Worm (Caenorhabditis elegans) whole organism, late embryonic: ENCODE results near the gene amt-4.

ENCODE experiments used
- C08G9.2 ChIP-seq: sonication (generic microtip); optimal IDR thresholded peaks from 2 replicates; lab custom pipeline; 2016; ENCODE audit warnings: mild to moderate bottlenecking, missing genetic modification characterization, moderate library complexity, missing compliant biosample characterization
- C38D4.7 ChIP-seq: fragments of 200-800 bp; sonication (Bioruptor generic); optimal IDR thresholded peaks from 2 replicates; lab custom pipeline; 2018; ENCODE audit warnings: mild to moderate bottlenecking, missing genetic modification characterization, moderate library complexity, missing compliant biosample characterization
- K02D7.2 ChIP-seq: sonication (generic microtip); optimal IDR thresholded peaks from 2 replicates; lab custom pipeline; 2017; ENCODE audit warnings: mild to moderate bottlenecking, missing genetic modification characterization, missing compliant biosample characterization
- K09A11.1 ChIP-seq: sonication (generic microtip); optimal IDR thresholded peaks from 2 replicates; lab custom pipeline; 2017; ENCODE audit warnings: antibody characterized with exemption, mild to moderate bottlenecking, missing genetic modification characterization, missing compliant biosample characterization; ENCODE audit not compliant: insufficient read depth
- T23F11.4 ChIP-seq: fragments of 200-800 bp; sonication (Bioruptor generic); optimal IDR thresholded peaks from 2 replicates; lab custom pipeline; 2018; ENCODE audit warnings: mild to moderate bottlenecking, missing genetic modification characterization, missing compliant biosample characterization
- ahr-1 ChIP-seq: sonication (generic microtip); optimal IDR thresholded peaks from 2 replicates; lab custom pipeline; 2016; ENCODE audit warnings: missing genetic modification characterization, missing compliant biosample characterization
- ama-1 ChIP-seq: fragments of 150-350 bp; optimal IDR thresholded peaks from 2 replicates; lab custom pipeline; 2014
- ceh-14 ChIP-seq: sonication (generic microtip); optimal IDR thresholded peaks from 2 replicates; lab custom pipeline; 2016; ENCODE audit warnings: missing genotype, missing genetic modification characterization, missing compliant biosample characterization
- ceh-19 ChIP-seq: fragments of 200-800 bp; sonication (Bioruptor generic); optimal IDR thresholded peaks from 2 replicates; lab custom pipeline; 2018; ENCODE audit warnings: mild to moderate bottlenecking, missing genetic modification characterization, missing compliant biosample characterization
- ceh-2 ChIP-seq: sonication (generic microtip); optimal IDR thresholded peaks from 2 replicates; lab custom pipeline; 2016; ENCODE audit warnings: missing genotype, missing genetic modification characterization, missing compliant biosample characterization
- ceh-24 ChIP-seq: sonication (generic microtip); optimal IDR thresholded peaks from 2 replicates; lab custom pipeline; 2016; ENCODE audit warnings: mild to moderate bottlenecking, missing genetic modification characterization, missing compliant biosample characterization
- ceh-30 ChIP-seq: fragments of 150-350 bp; optimal IDR thresholded peaks from 2 replicates; lab custom pipeline; 2014; ENCODE audit warnings: missing biosample characterization, missing genetic modification characterization
- ceh-34 ChIP-seq: sonication (generic microtip); optimal IDR thresholded peaks from 2 replicates; lab custom pipeline; 2016; ENCODE audit warnings: mild to moderate bottlenecking, missing genetic modification characterization, missing compliant biosample characterization
- ceh-48 ChIP-seq: sonication (generic microtip); optimal IDR thresholded peaks from 2 replicates; lab custom pipeline; 2016; ENCODE audit warnings: missing genetic modification characterization, inconsistent platforms, missing compliant biosample characterization
- ceh-9 ChIP-seq: sonication (generic microtip); optimal IDR thresholded peaks from 2 replicates; lab custom pipeline; 2016; ENCODE audit warnings: mild to moderate bottlenecking, missing genetic modification characterization, inconsistent platforms, missing compliant biosample characterization
- che-1 ChIP-seq: sonication (generic microtip); optimal IDR thresholded peaks from 2 replicates; lab custom pipeline; 2016; ENCODE audit warnings: mild to moderate bottlenecking, missing genetic modification characterization, missing compliant biosample characterization
- dmd-4 ChIP-seq: sonication (generic microtip); optimal IDR thresholded peaks from 2 replicates; lab custom pipeline; 2016; ENCODE audit warnings: borderline replicate concordance, missing genetic modification characterization, missing compliant biosample characterization
- dve-1 ChIP-seq: sonication (generic microtip); optimal IDR thresholded peaks from 2 replicates; lab custom pipeline; 2017; ENCODE audit warnings: antibody characterized with exemption, mild to moderate bottlenecking, missing genetic modification characterization, missing compliant biosample characterization
- elt-4 ChIP-seq: sonication (generic microtip); optimal IDR thresholded peaks from 2 replicates; lab custom pipeline; 2016; ENCODE audit warnings: missing genetic modification characterization, missing compliant biosample characterization
- ets-4 ChIP-seq: sonication (generic microtip); optimal IDR thresholded peaks from 2 replicates; lab custom pipeline; 2016; ENCODE audit warnings: missing genetic modification characterization, missing compliant biosample characterization
- fkh-10 ChIP-seq: fragments of 150-350 bp; optimal IDR thresholded peaks from 2 replicates; lab custom pipeline; 2014; ENCODE audit warnings: missing biosample characterization, missing genetic modification reagents, missing genetic modification characterization
- fkh-6 ChIP-seq: sonication (generic microtip); optimal IDR thresholded peaks from 2 replicates; lab custom pipeline; 2016; ENCODE audit warnings: missing genetic modification characterization, missing compliant biosample characterization
- hlh-13 ChIP-seq: fragments of 200-800 bp; sonication (Bioruptor generic); optimal IDR thresholded peaks from 2 replicates; lab custom pipeline; 2018; ENCODE audit warnings: mild to moderate bottlenecking, missing genetic modification characterization, missing compliant biosample characterization
- hlh-15 ChIP-seq: sonication (generic microtip); optimal IDR thresholded peaks from 2 replicates; lab custom pipeline; 2016; ENCODE audit warnings: missing genetic modification characterization, missing compliant biosample characterization
- hlh-6 ChIP-seq: sonication (generic microtip); optimal IDR thresholded peaks from 2 replicates; lab custom pipeline; 2016; ENCODE audit warnings: missing genotype, missing genetic modification characterization, missing compliant biosample characterization
- lin-11 ChIP-seq: fragments of 200-800 bp; sonication (Bioruptor generic); optimal IDR thresholded peaks from 2 replicates; lab custom pipeline; 2018; ENCODE audit warnings: mild to moderate bottlenecking, missing genetic modification characterization, missing compliant biosample characterization
- madf-2 ChIP-seq: sonication (generic microtip); optimal IDR thresholded peaks from 2 replicates; lab custom pipeline; 2017; ENCODE audit warnings: missing genetic modification characterization, missing compliant biosample characterization
- nfya-1 ChIP-seq: sonication (generic microtip); optimal IDR thresholded peaks from 2 replicates; lab custom pipeline; 2017; ENCODE audit warnings: missing genetic modification characterization, mild to moderate bottlenecking, missing compliant biosample characterization, antibody characterized with exemption, moderate library complexity
- nhr-232 ChIP-seq: sonication (generic microtip); optimal IDR thresholded peaks from 2 replicates; lab custom pipeline; 2016; ENCODE audit warnings: missing genetic modification characterization, missing compliant biosample characterization
- npax-4 ChIP-seq: sonication (generic microtip); optimal IDR thresholded peaks from 2 replicates; lab custom pipeline; 2016; ENCODE audit warnings: missing genetic modification characterization, missing compliant biosample characterization
- odd-2 ChIP-seq: sonication (generic microtip); optimal IDR thresholded peaks from 2 replicates; lab custom pipeline; 2017; ENCODE audit warnings: antibody characterized with exemption, mild to moderate bottlenecking, missing genetic modification characterization, missing compliant biosample characterization
- pag-3 ChIP-seq: sonication (generic microtip); optimal IDR thresholded peaks from 2 replicates; lab custom pipeline; 2016; ENCODE audit warnings: missing compliant biosample characterization, missing genetic modification characterization, borderline replicate concordance
- pat-9 ChIP-seq: fragments of 200-800 bp; sonication (Bioruptor generic); optimal IDR thresholded peaks from 2 replicates; lab custom pipeline; 2018; ENCODE audit warnings: mild to moderate bottlenecking, missing genetic modification characterization, moderate library complexity, missing compliant biosample characterization
- pax-1 ChIP-seq: fragments of 150-350 bp; optimal IDR thresholded peaks from 2 replicates; lab custom pipeline; 2014; ENCODE audit warnings: missing biosample characterization, missing genetic modification characterization
- pha-2 ChIP-seq: sonication (generic microtip); optimal IDR thresholded peaks from 2 replicates; lab custom pipeline; 2017; ENCODE audit warnings: mild to moderate bottlenecking, missing genetic modification characterization, missing compliant biosample characterization
- pha-4 ChIP-seq: fragments of 150-350 bp; optimal IDR thresholded peaks from 2 replicates; lab custom pipeline; 2018; ENCODE audit warnings: missing biosample characterization, missing genetic modification reagents, missing genetic modification characterization
- pros-1 ChIP-seq: fragments of 150-350 bp; optimal IDR thresholded peaks from 2 replicates; lab custom pipeline; 2014; ENCODE audit warnings: missing biosample characterization, missing genetic modification reagents, missing genetic modification characterization
- rnt-1 ChIP-seq: sonication (generic microtip); optimal IDR thresholded peaks from 2 replicates; lab custom pipeline; 2016; ENCODE audit warnings: missing genetic modification characterization, missing compliant biosample characterization
- sdc-2 ChIP-seq: sonication (generic microtip); optimal IDR thresholded peaks from 2 replicates; lab custom pipeline; 2016; ENCODE audit warnings: missing genotype, missing genetic modification characterization, missing compliant biosample characterization
- sox-4 ChIP-seq: sonication (generic microtip); optimal IDR thresholded peaks from 2 replicates; lab custom pipeline; 2017; ENCODE audit warnings: mild to moderate bottlenecking, missing genetic modification characterization, inconsistent platforms, missing compliant biosample characterization
- syd-9 ChIP-seq: sonication (generic microtip); optimal IDR thresholded peaks from 2 replicates; lab custom pipeline; 2016; ENCODE audit warnings: mild to moderate bottlenecking, missing genetic modification characterization, moderate library complexity, missing compliant biosample characterization
- tbx-7 ChIP-seq: sonication (generic microtip); optimal IDR thresholded peaks from 2 replicates; lab custom pipeline; 2016; ENCODE audit warnings: missing genotype, missing genetic modification characterization, missing compliant biosample characterization
- ttx-3 ChIP-seq: sonication (generic microtip); optimal IDR thresholded peaks from 2 replicates; lab custom pipeline; 2016; ENCODE audit warnings: missing genetic modification reagents, missing genetic modification characterization, missing compliant biosample characterization
- unc-86 ChIP-seq: sonication (generic microtip); optimal IDR thresholded peaks from 2 replicates; lab custom pipeline; 2016; ENCODE audit warnings: missing genetic modification characterization, missing compliant biosample characterization

amt-4 gene

ce11 chrX:4523887-4524350 lies 41.2 kb upstream of the amt-4 start, which contains the start of gene pdi-2 (continued):
- TF ChIP-seq pha-4: no peak
- TF ChIP-seq fkh-6 (tag; lab: Kevin White, UChicago): no peak
- no peak for TF ChIP-seq ceh-24 (tag; lab: Kevin White, UChicago)
- TF ChIP-seq K02D7.2 (tag; lab: Kevin White, UChicago): no peak
- no peak for TF ChIP-seq ets-4 (tag; lab: Kevin White, UChicago)
- peak; percentile 24 for TF ChIP-seq lin-11
- TF ChIP-seq che-1: peak; percentile 37
- no peak for TF ChIP-seq nhr-232
- no peak for TF ChIP-seq fkh-10
- no peak for TF ChIP-seq ceh-2 (tag; lab: Kevin White, UChicago)
- no peak for TF ChIP-seq hlh-13
- peak; percentile 1 for TF ChIP-seq ahr-1 (tag; lab: Kevin White, UChicago)
- no peak for TF ChIP-seq ceh-30 (tag; lab: Kevin White, UChicago)
- peak; percentile 25 for TF ChIP-seq ceh-34 (tag; lab: Kevin White, UChicago)
- TF ChIP-seq pha-2 (tag; lab: Kevin White, UChicago): peak; percentile 18
- no peak for TF ChIP-seq ceh-48 (tag; lab: Kevin White, UChicago)
- TF ChIP-seq K09A11.1: no peak
- no peak for TF ChIP-seq T23F11.4 (GFP tag; lab: Kevin White, UChicago)
- TF ChIP-seq nfya-1 (tag; lab: Kevin White, UChicago): peak; percentile 100
- no peak for TF ChIP-seq C38D4.7 (GFP tag; lab: Kevin White, UChicago)
- peak; percentile 16 for TF ChIP-seq ttx-3 (tag; lab: Kevin White, UChicago)
- TF ChIP-seq C08G9.2 (tag; lab: Kevin White, UChicago): no peak
- no peak for TF ChIP-seq dve-1 (tag; lab: Kevin White, UChicago)
- TF ChIP-seq pag-3: no peak
- TF ChIP-seq npax-4 (tag; lab: Kevin White, UChicago): no peak
- no peak for TF ChIP-seq hlh-6 (tag; lab: Kevin White, UChicago)
- peak; percentile 14 for TF ChIP-seq dmd-4 (tag; lab: Kevin White, UChicago)

- TF ChIP-seq ceh-14 (tag; lab: Kevin White, UChicago) (no peak), ceh-2 (tag; lab: Kevin White, UChicago) (no peak), ceh-34 (tag; lab: Kevin White, UChicago) (no peak), ceh-19 (GFP tag; lab: Kevin White, UChicago) (no peak)
These were observed 40.3 kb upstream of the amt-4 start for ce11 chrX:4524844-4525243.

- TF ChIP-seq ama-1 (peak; percentile 43), madf-2 (tag; lab: Kevin White, UChicago) (no peak)
- TF ChIP-seq, all 69 proteins: peak for 1
These were observed 38.7 kb upstream of the amt-4 start for ce11 chrX:4526412-4526811.

ce11 chrX:4528905-4529304 lies 36.2 kb upstream of the amt-4 start:
- TF ChIP-seq sdc-2 (tag; lab: Kevin White, UChicago): no peak
- TF ChIP-seq K02D7.2 (tag; lab: Kevin White, UChicago): no peak
- TF ChIP-seq ceh-9 (tag; lab: Kevin White, UChicago): no peak
- TF ChIP-seq pat-9 (tag; lab: Kevin White, UChicago): no peak
- TF ChIP-seq elt-4: no peak
- TF ChIP-seq hlh-15 (tag; lab: Kevin White, UChicago): no peak
- no peak for TF ChIP-seq pros-1 (tag; lab: Kevin White, UChicago)
- TF ChIP-seq rnt-1 (tag; lab: Kevin White, UChicago): no peak
- TF ChIP-seq ceh-24 (tag; lab: Kevin White, UChicago): no peak
- no peak for TF ChIP-seq odd-2 (tag; lab: Kevin White, UChicago)
- no peak for TF ChIP-seq ceh-34 (tag; lab: Kevin White, UChicago)
- no peak for TF ChIP-seq tbx-7 (tag; lab: Kevin White, UChicago)
- TF ChIP-seq unc-86: no peak
- TF ChIP-seq fkh-10: no peak
- TF ChIP-seq C38D4.7 (GFP tag; lab: Kevin White, UChicago): no peak
- no peak for TF ChIP-seq syd-9 (tag; lab: Kevin White, UChicago)
- no peak for TF ChIP-seq sox-4 (tag; lab: Kevin White, UChicago)
- TF ChIP-seq pax-1 (tag; lab: Kevin White, UChicago): no peak
- TF ChIP-seq ets-4 (tag; lab: Kevin White, UChicago): no peak
